Worm (Caenorhabditis elegans): ENCODE data around the gene tiar-2.

The tiar-2 gene

ce11 chrII:12769947-12770346, 1.5 kb downstream of the tiar-2 start:
- TF ChIP-seq sox-4 (tag; optimal IDR thresholded peaks at IDR 0.05) = no peak
- TF ChIP-seq tbx-2 (tag; optimal IDR thresholded peaks at IDR 0.05) = no peak
- TF ChIP-seq F13H6.1 (tag; optimal IDR thresholded peaks at IDR 0.05) = no peak
- TF ChIP-seq ttx-3 (tag; optimal IDR thresholded peaks at IDR 0.05) = no peak
- no peak for TF ChIP-seq syd-9 (tag; optimal IDR thresholded peaks at IDR 0.05)
- TF ChIP-seq zip-5 (tag; optimal IDR thresholded peaks at IDR 0.05) = no peak
- TF ChIP-seq ceh-19 (GFP tag; optimal IDR thresholded peaks at IDR 0.05) = no peak
- TF ChIP-seq C38D4.7 (GFP tag; optimal IDR thresholded peaks at IDR 0.05) = no peak
- TF ChIP-seq T23F11.4 (GFP tag; optimal IDR thresholded peaks at IDR 0.05) = no peak
- no peak for TF ChIP-seq sdc-2 (tag; optimal IDR thresholded peaks at IDR 0.05)
- TF ChIP-seq ets-4 (tag; optimal IDR thresholded peaks at IDR 0.05) = no peak
- no peak for TF ChIP-seq eyg-1 (tag; optimal IDR thresholded peaks at IDR 0.05)

ce11 chrII:12774402-12774801, 5.9 kb downstream of the tiar-2 start, which contains the start of gene Y46G5A.14:
Y46G5A.14 (plus strand) TSS chrII:12774702.
- TF ChIP-seq hlh-8 (tag; optimal IDR thresholded peaks at IDR 0.05) (no peak), ref-2 (tag; optimal IDR thresholded peaks at IDR 0.05) (no peak), ets-4 (tag; optimal IDR thresholded peaks at IDR 0.05) (no peak), pag-3 (tag; optimal IDR thresholded peaks at IDR 0.05; ENCODE audit: borderline replicate concordance) (no peak), ceh-9 (tag; optimal IDR thresholded peaks at IDR 0.05) (no peak), pax-1 (tag; optimal IDR thresholded peaks at IDR 0.05) (no peak), hlh-6 (tag; optimal IDR thresholded peaks at IDR 0.05) (no peak), odd-2 (tag; optimal IDR thresholded peaks at IDR 0.05) (no peak), unc-3 (GFP tag; conservative IDR thresholded peaks at IDR 0.05) (no peak), unc-3 (tag; optimal IDR thresholded peaks at IDR 0.05) (no peak), ceh-31 (tag; optimal IDR thresholded peaks at IDR 0.05) (no peak), ahr-1 (tag; optimal IDR thresholded peaks at IDR 0.05) (no peak), nfya-1 (tag; optimal IDR thresholded peaks at IDR 0.05) (no peak), eyg-1 (tag; optimal IDR thresholded peaks at IDR 0.05) (no peak)

ce11 chrII:12776379-12776778, 7.9 kb downstream of the tiar-2 start, which contains the start of gene Y46G5A.34:
Y46G5A.34 (plus strand) TSS chrII:12776679.
- no peak for TF ChIP-seq tbx-7 (tag; optimal IDR thresholded peaks at IDR 0.05)
- TF ChIP-seq ceh-22 (tag; optimal IDR thresholded peaks at IDR 0.05) = no peak
- no peak for TF ChIP-seq C08G9.2 (tag; optimal IDR thresholded peaks at IDR 0.05)
- TF ChIP-seq dve-1 (tag; optimal IDR thresholded peaks at IDR 0.05) = no peak
- no peak for TF ChIP-seq nhr-11 (tag; optimal IDR thresholded peaks at IDR 0.05)
- no peak for TF ChIP-seq nfya-1 (tag; optimal IDR thresholded peaks at IDR 0.05)
- no peak for TF ChIP-seq ceh-48 (tag; optimal IDR thresholded peaks at IDR 0.05)

- TF ChIP-seq hlh-30 (tag; optimal IDR thresholded peaks at IDR 0.05; ENCODE audit: insufficient read depth) (peak; percentile 6), ceh-18 (tag; optimal IDR thresholded peaks at IDR 0.05) (peak; percentile 5), ceh-31 (tag; optimal IDR thresholded peaks at IDR 0.05) (peak; percentile 57), ref-2 (tag; optimal IDR thresholded peaks at IDR 0.05) (peak; percentile 32), tbx-2 (tag; optimal IDR thresholded peaks at IDR 0.05) (peak; percentile 51), ceh-34 (tag; optimal IDR thresholded peaks at IDR 0.05) (peak; percentile 22), C08G9.2 (tag; optimal IDR thresholded peaks at IDR 0.05) (peak; percentile 40), hlh-6 (tag; optimal IDR thresholded peaks at IDR 0.05) (peak; percentile 33), pros-1 (tag; optimal IDR thresholded peaks at IDR 0.05) (peak; percentile 68), nfya-1 (tag; optimal IDR thresholded peaks at IDR 0.05) (peak; percentile 16), rnt-1 (tag; optimal IDR thresholded peaks at IDR 0.05) (peak; percentile 45)
Measured at ce11 chrII:12778374-12778773, 9.9 kb downstream of the tiar-2 start.

ce11 chrII:12785391-12785790, 16.9 kb downstream of the tiar-2 start, which contains the start of gene Y46G5A.15:
Y46G5A.15 (minus strand) TSS chrII:12785416.
- TF ChIP-seq tbx-7 (tag; optimal IDR thresholded peaks at IDR 0.05) = no peak

All from whole organism, late embryonic.